Fruit fly (Drosophila melanogaster): ENCODE results near the gene eag.

The eag gene

dm6 chrX:14952097-14952844 is 3.0 kb upstream of the eag start (continued):
- TF ChIP-seq lov (optimal IDR thresholded peaks at IDR 0.05) (no peak), lov (GFP tag; IDR thresholded peaks at IDR 0.05) (peak; percentile 45; the same call in 1 of the 3 replicates), CG11504 (tag; optimal IDR thresholded peaks at IDR 0.05) (peak; percentile 71), bcd (GFP tag; optimal IDR thresholded peaks at IDR 0.05) (peak; percentile 30), CG10209 (GFP tag; optimal IDR thresholded peaks at IDR 0.05) (no peak), Stat92E (GFP tag; optimal IDR thresholded peaks at IDR 0.05) (no peak), CG18262 (tag; optimal IDR thresholded peaks at IDR 0.05) (peak; percentile 63), Spps (tag; optimal IDR thresholded peaks at IDR 0.05) (peak; percentile 38), gsb (GFP tag; IDR thresholded peaks at IDR 0.05) (no peak), Dad (GFP tag; optimal IDR thresholded peaks at IDR 0.05) (no peak), knrl (GFP tag; IDR thresholded peaks at IDR 0.05; ENCODE audit: partially characterized antibody) (no peak), Nf-YB (GFP tag; optimal IDR thresholded peaks at IDR 0.05) (peak; percentile 29), Gsc (GFP tag; IDR thresholded peaks at IDR 0.05) (no peak), Neu2 (GFP tag; optimal IDR thresholded peaks at IDR 0.05; ENCODE audit: borderline replicate concordance) (no peak), trem (tag; optimal IDR thresholded peaks at IDR 0.05) (peak; percentile 32), sob (GFP tag; IDR thresholded peaks at IDR 0.05) (no peak), CG4707 (GFP tag; optimal IDR thresholded peaks at IDR 0.05) (peak; percentile 96), CG17186 (GFP tag; optimal IDR thresholded peaks at IDR 0.05) (peak; percentile 21), Meics (GFP tag; optimal IDR thresholded peaks at IDR 0.05) (peak; percentile 18), pros (GFP tag; optimal IDR thresholded peaks at IDR 0.05) (no peak), Gug (GFP tag; IDR thresholded peaks at IDR 0.05) (peak; percentile 6; the same call in 2 of the 4 replicates), CG8944 (GFP tag; optimal IDR thresholded peaks at IDR 0.05) (peak; percentile 29), CG6654 (GFP tag; optimal IDR thresholded peaks at IDR 0.05) (peak; percentile 10), ara (GFP tag; IDR thresholded peaks at IDR 0.05) (peak; percentile 44; the same call in 1 of the 2 replicates), CG2120 (GFP tag; optimal IDR thresholded peaks at IDR 0.05) (no peak), CG10321 (GFP tag; IDR thresholded peaks at IDR 0.05) (no peak), CG8089 (GFP tag; optimal IDR thresholded peaks at IDR 0.05) (no peak), hkb (optimal IDR thresholded peaks at IDR 0.05) (no peak), hkb (GFP tag; IDR thresholded peaks at IDR 0.05) (peak; percentile 29; the same call in 1 of the 2 replicates), CG12071 (GFP tag; optimal IDR thresholded peaks at IDR 0.05) (no peak), cas (GFP tag; IDR thresholded peaks at IDR 0.05) (no peak), bsh (GFP tag; optimal IDR thresholded peaks at IDR 0.05) (peak; percentile 20 to 76), lab (GFP tag; optimal IDR thresholded peaks at IDR 0.05) (no peak), CG2129 (GFP tag; IDR thresholded peaks at IDR 0.05; ENCODE audit: partially characterized antibody) (no peak), CG10274 (GFP tag; optimal IDR thresholded peaks at IDR 0.05) (no peak), scrt (GFP tag; optimal IDR thresholded peaks at IDR 0.05) (no peak), stc (GFP tag; IDR thresholded peaks at IDR 0.05) (no peak; the same call in 1 of the 2 replicates), CG11695 (GFP tag; IDR thresholded peaks at IDR 0.05) (no peak), ab (GFP tag; optimal IDR thresholded peaks at IDR 0.05) (no peak), fd64A (GFP tag; optimal IDR thresholded peaks at IDR 0.05) (peak; percentile 51), crp (GFP tag; optimal IDR thresholded peaks at IDR 0.05) (no peak), kay (GFP tag; optimal IDR thresholded peaks at IDR 0.05) (no peak), cad (GFP tag; optimal IDR thresholded peaks at IDR 0.05) (no peak), BEAF-32 (GFP tag; optimal IDR thresholded peaks at IDR 0.05) (no peak), dmrt11E (tag; optimal IDR thresholded peaks at IDR 0.05) (peak; percentile 62), YL-1 (GFP tag; optimal IDR thresholded peaks at IDR 0.05) (no peak), Sox100B (GFP tag; optimal IDR thresholded peaks at IDR 0.05) (peak; percentile 58), Asciz (GFP tag; optimal IDR thresholded peaks at IDR 0.05) (peak; percentile 49), dati (GFP tag; IDR thresholded peaks at IDR 0.05) (no peak)
